Fruit fly (Drosophila melanogaster): ENCODE data around the gene ABCB7.

- TF ChIP-seq CG8478 (optimal IDR thresholded peaks at IDR 0.05) (no peak), CTCF (optimal IDR thresholded peaks at IDR 0.05) (no peak)
Observed at dm6 chr3L:1649363-1649762, 31.1 kb downstream of the ABCB7 start.

Data from S2 (cell line).